Worm (Caenorhabditis elegans): ENCODE measurements around the gene srh-287.

DNA sequence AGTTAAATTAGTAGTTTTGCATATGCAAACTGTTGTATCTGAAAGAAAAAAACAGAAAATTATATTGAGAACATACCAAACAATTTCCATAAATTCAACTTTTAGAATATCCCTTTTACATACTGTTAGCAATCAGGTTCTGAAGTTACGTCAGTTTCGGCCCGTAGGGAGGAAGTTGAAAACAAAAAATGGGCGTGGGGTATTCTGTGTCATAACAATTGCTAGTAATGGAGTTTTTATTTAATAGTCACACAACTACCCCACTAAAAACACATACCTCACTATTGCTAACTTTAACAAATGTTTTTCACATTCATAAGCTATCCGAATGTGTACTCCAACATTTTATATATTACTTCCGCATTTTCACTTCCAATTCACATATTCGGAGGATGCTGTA is 21.2 kb downstream of the srh-287 start, which contains the start of gene srh-300:
- TF ChIP-seq T22C8.4 (GFP tag; IDR thresholded peaks at IDR 0.05) (no peak), ztf-29 (GFP tag; IDR thresholded peaks at IDR 0.05) (no peak), ztf-23 (GFP tag; IDR thresholded peaks at IDR 0.05) (no peak), tab-1 (GFP tag; IDR thresholded peaks at IDR 0.05) (no peak)

Data from whole organism, midembryonic.